Fruit fly (Drosophila melanogaster) whole organism, wandering third instar larva: ENCODE measurements around the gene mRpL36.
A peak's percentile ranks its signal among the peaks of the same experiment; 100 is the strongest.

ENCODE experiments used
- Abd-B ChIP-seq: fragments of >200 bp; optimal IDR thresholded peaks from 2 replicates; lab custom pipeline; 2017; ENCODE audit warnings: missing biosample characterization, missing genetic modification characterization
- CG32264 ChIP-seq: fragments of 200-800 bp; sonication (Bioruptor generic); optimal IDR thresholded peaks from 2 replicates; lab custom pipeline; 2016; ENCODE audit warnings: missing biosample characterization, missing genetic modification characterization
- CrebA ChIP-seq: fragments of 200-800 bp; sonication (Bioruptor generic); optimal IDR thresholded peaks from 2 replicates; lab custom pipeline; 2016; ENCODE audit warnings: missing biosample characterization, mild to moderate bottlenecking, missing genetic modification characterization, borderline replicate concordance
- Dif ChIP-seq: fragments of 200-275, 200-300 bp; sonication (Bioruptor generic); optimal IDR thresholded peaks from 2 replicates; lab custom pipeline; 2018; ENCODE audit warnings: missing biosample characterization, missing genetic modification characterization; ENCODE audit not compliant: partially characterized antibody
- Hr78 ChIP-seq: fragments of >200 bp; optimal IDR thresholded peaks from 2 replicates; lab custom pipeline; 2017; ENCODE audit warnings: missing biosample characterization, missing genetic modification characterization
- Hr83 ChIP-seq: fragments of 200-300 bp; sonication (Bioruptor generic); optimal IDR thresholded peaks from 2 replicates; lab custom pipeline; 2016; ENCODE audit warnings: missing biosample characterization, mild to moderate bottlenecking, missing genetic modification characterization, moderate library complexity; ENCODE audit not compliant: poor library complexity, severe bottlenecking
- Myc ChIP-seq: fragments of >200 bp; optimal IDR thresholded peaks from 2 replicates; lab custom pipeline; 2017
- brk ChIP-seq: fragments of 200-800 bp; sonication (Bioruptor generic); optimal IDR thresholded peaks from 2 replicates; lab custom pipeline; 2016; ENCODE audit warnings: missing biosample characterization, mild to moderate bottlenecking, missing genetic modification characterization
- foxo ChIP-seq, 2 experiments: fragments of 200-800 bp; sonication (Bioruptor generic); optimal IDR thresholded peaks; 2 replicates in 1 of 2; 3 replicates in 1 of 2; lab custom pipeline; 2016 to 2017; ENCODE audit warnings: missing biosample characterization in 2 of 2, missing genetic modification characterization in 2 of 2
- lola ChIP-seq: fragments of >200 bp; optimal IDR thresholded peaks from 2 replicates; lab custom pipeline; 2017; ENCODE audit warnings: missing biosample characterization, missing genetic modification characterization
- psq ChIP-seq: fragments of 200-800 bp; sonication (Bioruptor generic); optimal IDR thresholded peaks from 3 replicates; lab custom pipeline; 2017; ENCODE audit warnings: missing biosample characterization, mild to moderate bottlenecking, missing genetic modification characterization, moderate library complexity
- sage ChIP-seq: fragments of 200-800 bp; sonication (Bioruptor generic); optimal IDR thresholded peaks from 2 replicates; lab custom pipeline; 2016; ENCODE audit warnings: missing biosample characterization, mild to moderate bottlenecking, missing genetic modification characterization
- sv ChIP-seq: fragments of 200-800 bp; sonication (Bioruptor generic); optimal IDR thresholded peaks from 3 replicates; lab custom pipeline; 2016; ENCODE audit warnings: missing biosample characterization, missing genetic modification characterization

DNA sequence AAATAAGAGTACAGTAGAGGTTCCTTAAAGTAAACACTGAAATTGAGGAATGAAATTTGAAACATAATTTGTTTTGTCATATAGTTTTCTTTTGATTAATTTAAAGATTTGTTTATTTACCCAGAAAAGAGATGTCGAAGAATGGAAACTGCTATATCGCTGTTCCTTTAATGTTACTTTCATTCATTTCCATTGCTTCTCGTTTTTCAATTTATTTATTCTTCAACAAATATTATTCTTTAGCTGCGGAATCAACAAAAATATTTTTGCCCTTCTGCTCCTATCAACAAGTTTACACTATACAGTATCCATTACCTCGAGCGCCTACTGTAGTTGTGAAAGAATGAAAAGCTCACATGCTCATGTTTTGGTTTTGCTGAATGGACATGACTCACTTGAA is 48.8 kb downstream of the mRpL36 start:
- no peak for TF ChIP-seq psq (GFP tag; lab: Kevin White, UChicago)
- TF ChIP-seq sage: no peak
- no peak for TF ChIP-seq lola
- TF ChIP-seq sv: no peak
- TF ChIP-seq brk (GFP tag; lab: Kevin White, UChicago): no peak
- no peak for TF ChIP-seq Hr83 (GFP tag; lab: Kevin White, UChicago)
- no peak for TF ChIP-seq Dif
- TF ChIP-seq Myc (lab: Kevin White, UChicago): no peak
- no peak for TF ChIP-seq CG32264 (GFP tag; lab: Kevin White, UChicago)
- no peak for TF ChIP-seq Hr78 (GFP tag; lab: Kevin White, UChicago)
- TF ChIP-seq Abd-B (GFP tag; lab: Kevin White, UChicago): no peak
- TF ChIP-seq CrebA (GFP tag; lab: Kevin White, UChicago): no peak
- peak in 1 of 2 experiments; percentile 26 for TF ChIP-seq foxo (GFP tag; optimal IDR thresholded peaks at IDR 0.05; lab: Kevin White, UChicago)
